Fruit fly (Drosophila melanogaster) whole organism, adult: Measurements from ENCODE around the gene Ir92a.

Source experiments
- CG11617 ChIP-seq: fragments of 200-800 bp; sonication (Bioruptor generic); optimal IDR thresholded peaks from 2 replicates; lab custom pipeline; 2017; ENCODE audit warnings: mild to moderate bottlenecking, missing biosample characterization, missing genetic modification reagents, missing genetic modification characterization
- CG12768 ChIP-seq: fragments of 200-800 bp; sonication (Bioruptor generic); optimal IDR thresholded peaks from 2 replicates; lab custom pipeline; 2017; ENCODE audit warnings: missing biosample characterization, missing genetic modification characterization, mild to moderate bottlenecking, moderate library complexity, missing genetic modification reagents
- CG14711 ChIP-seq: fragments of 200-800 bp; sonication (Bioruptor generic); optimal IDR thresholded peaks from 2 replicates; lab custom pipeline; 2018; ENCODE audit warnings: missing biosample characterization, mild to moderate bottlenecking, missing genetic modification characterization, moderate library complexity
- CG1620 ChIP-seq: fragments of 200-800 bp; sonication (Bioruptor generic); optimal IDR thresholded peaks from 2 replicates; lab custom pipeline; 2016; ENCODE audit warnings: missing biosample characterization, missing genetic modification characterization
- CG33017 ChIP-seq: fragments of 200-800 bp; sonication (Bioruptor generic); optimal IDR thresholded peaks from 2 replicates; lab custom pipeline; 2018; ENCODE audit warnings: missing biosample characterization, mild to moderate bottlenecking, missing genetic modification characterization, moderate library complexity
- CG5204 ChIP-seq: fragments of 200-800 bp; sonication (Bioruptor generic); optimal IDR thresholded peaks from 2 replicates; lab custom pipeline; 2016; ENCODE audit warnings: missing biosample characterization, missing genetic modification characterization
- CG7045 ChIP-seq: fragments of 200-800 bp; sonication (Bioruptor generic); optimal IDR thresholded peaks from 2 replicates; lab custom pipeline; 2017; ENCODE audit warnings: missing biosample characterization, mild to moderate bottlenecking, missing genetic modification characterization
- CG7101 ChIP-seq: fragments of 200-800 bp; sonication (Bioruptor generic); optimal IDR thresholded peaks from 2 replicates; lab custom pipeline; 2018; ENCODE audit warnings: missing biosample characterization, mild to moderate bottlenecking, missing genetic modification characterization, moderate library complexity
- Clk ChIP-seq: fragments of 200-800 bp; sonication (Bioruptor generic); optimal IDR thresholded peaks from 2 replicates; lab custom pipeline; 2017; ENCODE audit warnings: missing biosample characterization, missing genetic modification characterization
- Crg-1 ChIP-seq: fragments of 200-800 bp; sonication (Bioruptor generic); optimal IDR thresholded peaks from 2 replicates; lab custom pipeline; 2016; ENCODE audit warnings: missing biosample characterization, missing genetic modification characterization
- Hr96 ChIP-seq: fragments of 200-800 bp; sonication (Bioruptor generic); optimal IDR thresholded peaks from 2 replicates; lab custom pipeline; 2016; ENCODE audit warnings: missing biosample characterization, missing genetic modification characterization
- Mnt ChIP-seq: fragments of 200-800 bp; sonication (Bioruptor generic); optimal IDR thresholded peaks from 2 replicates; lab custom pipeline; 2016; ENCODE audit warnings: missing biosample characterization, mild to moderate bottlenecking, missing genetic modification characterization
- bab1 ChIP-seq: fragments of 200-800 bp; sonication (Bioruptor generic); optimal IDR thresholded peaks from 3 replicates; lab custom pipeline; 2019; ENCODE audit warnings: missing biosample characterization, mild to moderate bottlenecking, missing genetic modification characterization, moderate library complexity
- cic ChIP-seq: fragments of 200-800 bp; sonication (Bioruptor generic); optimal IDR thresholded peaks from 2 replicates; lab custom pipeline; 2017; ENCODE audit warnings: missing biosample characterization, mild to moderate bottlenecking, missing genetic modification characterization, moderate library complexity
- cnc ChIP-seq, 2 experiments: fragments of >200 bp; optimal IDR thresholded peaks; 2 replicates each; lab custom pipeline; 2017
- kay ChIP-seq: fragments of 200-800 bp; sonication (Bioruptor generic); peaks from one replicate; lab custom pipeline; 2016; ENCODE audit warnings: missing biosample characterization, missing genetic modification characterization, borderline replicate concordance
- ovo ChIP-seq: fragments of 200-800 bp; sonication (Bioruptor generic); optimal IDR thresholded peaks from 2 replicates; lab custom pipeline; 2016; ENCODE audit warnings: missing biosample characterization, missing genetic modification characterization
- pad ChIP-seq: fragments of 200-800 bp; sonication (Bioruptor generic); optimal IDR thresholded peaks from 3 replicates; lab custom pipeline; 2017; ENCODE audit warnings: missing biosample characterization, missing genetic modification characterization, mild to moderate bottlenecking, moderate library complexity, missing genetic modification reagents
- tj ChIP-seq: fragments of 200-800 bp; sonication (Bioruptor generic); optimal IDR thresholded peaks from 3 replicates; lab custom pipeline; 2017; ENCODE audit warnings: missing biosample characterization, mild to moderate bottlenecking, missing genetic modification characterization, moderate library complexity
- toe ChIP-seq: fragments of 200-800 bp; sonication (Bioruptor generic); optimal IDR thresholded peaks from 2 replicates; lab custom pipeline; 2016; ENCODE audit warnings: missing biosample characterization, missing genetic modification characterization

The Ir92a gene

dm6 chr3R:20293661-20294060, 45.1 kb upstream of the Ir92a start:
- TF ChIP-seq CG7101 (tag; lab: Kevin White, UChicago) (no peak), ovo (GFP tag; lab: Kevin White, UChicago) (no peak), CG5204 (GFP tag; lab: Kevin White, UChicago) (no peak), CG14711 (tag; lab: Kevin White, UChicago) (no peak), CG12768 (GFP tag; lab: Kevin White, UChicago) (no peak), CG1620 (GFP tag; lab: Kevin White, UChicago) (no peak), kay (no peak), Hr96 (no peak), CG7045 (GFP tag; lab: Kevin White, UChicago) (no peak), cic (GFP tag; lab: Kevin White, UChicago) (no peak), bab1 (GFP tag; lab: Kevin White, UChicago) (no peak)

- no peak for TF ChIP-seq Mnt
- TF ChIP-seq Clk (GFP tag; lab: Kevin White, UChicago) = no peak
- no peak for TF ChIP-seq CG1620 (GFP tag; lab: Kevin White, UChicago)
- no peak for TF ChIP-seq cnc (optimal IDR thresholded peaks at IDR 0.05; lab: Kevin White, UChicago)
- no peak for TF ChIP-seq CG12768 (GFP tag; lab: Kevin White, UChicago)
- no peak for TF ChIP-seq bab1 (GFP tag; lab: Kevin White, UChicago)
Measured at dm6 chr3R:20304877-20305276, 33.9 kb upstream of the Ir92a start, which contains the start of gene CG4367. TSS of gene CG4367 (minus strand) at chr3R:20304977.

dm6 chr3R:20305852-20306251, 32.9 kb upstream of the Ir92a start:
- TF ChIP-seq tj (GFP tag; lab: Kevin White, UChicago) = peak; percentile 24
- peak; percentile 24 for TF ChIP-seq cic (GFP tag; lab: Kevin White, UChicago)
- no peak for TF ChIP-seq ovo (GFP tag; lab: Kevin White, UChicago)
- TF ChIP-seq CG33017 (tag; lab: Kevin White, UChicago) = no peak
- no peak for TF ChIP-seq CG1620 (GFP tag; lab: Kevin White, UChicago)
- TF ChIP-seq Crg-1 (GFP tag; lab: Kevin White, UChicago) = no peak
- no peak for TF ChIP-seq toe (GFP tag; lab: Kevin White, UChicago)
- no peak for TF ChIP-seq CG7045 (GFP tag; lab: Kevin White, UChicago)
- TF ChIP-seq CG11617 (GFP tag; lab: Kevin White, UChicago) = peak; percentile 66

- TF ChIP-seq cic (GFP tag; lab: Kevin White, UChicago) (peak; percentile 23), cnc (optimal IDR thresholded peaks at IDR 0.05; lab: Kevin White, UChicago) (no peak), CG1620 (GFP tag; lab: Kevin White, UChicago) (no peak), Crg-1 (GFP tag; lab: Kevin White, UChicago) (no peak), Mnt (no peak), CG14711 (tag; lab: Kevin White, UChicago) (no peak), CG5204 (GFP tag; lab: Kevin White, UChicago) (no peak), CG12768 (GFP tag; lab: Kevin White, UChicago) (no peak)
Measured at dm6 chr3R:20307487-20307971, 31.2 kb upstream of the Ir92a start, which contains the start of gene CG4362. TSS of gene CG4362 (minus strand) at chr3R:20307537.

dm6 chr3R:20308972-20309660, 29.7 kb upstream of the Ir92a start, which contains the start of gene Orp8:
TSS of gene Orp8 (plus strand) at chr3R:20309344.
- no peak for TF ChIP-seq toe (GFP tag; lab: Kevin White, UChicago)
- peak; percentile 85 for TF ChIP-seq bab1 (GFP tag; lab: Kevin White, UChicago)
- peak; percentile 84 for TF ChIP-seq CG12768 (GFP tag; lab: Kevin White, UChicago)
- peak; percentile 63 for TF ChIP-seq CG11617 (GFP tag; lab: Kevin White, UChicago)
- TF ChIP-seq Clk (GFP tag; lab: Kevin White, UChicago) = peak; percentile 31
- TF ChIP-seq Crg-1 (GFP tag; lab: Kevin White, UChicago) = no peak
- peak; percentile 76 for TF ChIP-seq CG33017 (tag; lab: Kevin White, UChicago)
- peak; percentile 92 for TF ChIP-seq cic (GFP tag; lab: Kevin White, UChicago)
- peak; percentile 6 for TF ChIP-seq pad (GFP tag; lab: Kevin White, UChicago)
- peak; percentile 50 for TF ChIP-seq Hr96
- peak; percentile 91 for TF ChIP-seq kay
- peak; percentile 87 for TF ChIP-seq ovo (GFP tag; lab: Kevin White, UChicago)
- TF ChIP-seq Mnt = peak; percentile 73
- no peak for TF ChIP-seq cnc (optimal IDR thresholded peaks at IDR 0.05; lab: Kevin White, UChicago)
- TF ChIP-seq CG1620 (GFP tag; lab: Kevin White, UChicago) = peak; percentile 39
- no peak for TF ChIP-seq CG5204 (GFP tag; lab: Kevin White, UChicago)
- peak; percentile 30 for TF ChIP-seq CG7101 (tag; lab: Kevin White, UChicago)
- TF ChIP-seq CG14711 (tag; lab: Kevin White, UChicago) = no peak
- peak; percentile 56 for TF ChIP-seq CG7045 (GFP tag; lab: Kevin White, UChicago)
- TF ChIP-seq tj (GFP tag; lab: Kevin White, UChicago) = peak; percentile 85
